Fruit fly (Drosophila melanogaster): ENCODE measurements around the gene CG7706.

Gene CG7706

dm6 chr3R:18667659-18668248 lies 9.9 kb upstream of the CG7706 start, which contains the start of gene CG31229:
Gene CG31229, plus strand, starts transcription at chr3R:18667852.
- TF ChIP-seq Eip93F (GFP tag; optimal IDR thresholded peaks at IDR 0.05), result no peak
- no peak for TF ChIP-seq Sox14 (GFP tag; optimal IDR thresholded peaks at IDR 0.05)
- TF ChIP-seq topi (GFP tag; optimal IDR thresholded peaks at IDR 0.05), result no peak
- no peak for TF ChIP-seq dsx (GFP tag; optimal IDR thresholded peaks at IDR 0.05; ENCODE audit: poor library complexity, severe bottlenecking)
- TF ChIP-seq esn (GFP tag; optimal IDR thresholded peaks at IDR 0.05), result no peak
- TF ChIP-seq CG15336 (GFP tag; IDR thresholded peaks at IDR 0.05), result peak; percentile 17; the same call in 1 of the 2 replicates
- no peak for TF ChIP-seq CG3032 (tag; optimal IDR thresholded peaks at IDR 0.05)
- TF ChIP-seq CG31627 (GFP tag; optimal IDR thresholded peaks at IDR 0.05), result no peak
- no peak for TF ChIP-seq ss (GFP tag; optimal IDR thresholded peaks at IDR 0.05)
- no peak for TF ChIP-seq spab (GFP tag; optimal IDR thresholded peaks at IDR 0.05)
- no peak for TF ChIP-seq Ets96B (tag; optimal IDR thresholded peaks at IDR 0.05)
- TF ChIP-seq Eip78C (GFP tag), result peak; percentile 8
- TF ChIP-seq CG1621 (tag; optimal IDR thresholded peaks at IDR 0.05), result no peak
- no peak for TF ChIP-seq CG10669 (GFP tag; optimal IDR thresholded peaks at IDR 0.05)
- no peak for TF ChIP-seq CG6276 (GFP tag; optimal IDR thresholded peaks at IDR 0.05)
- TF ChIP-seq vri (GFP tag; optimal IDR thresholded peaks at IDR 0.05), result peak; percentile 80
- TF ChIP-seq CG8632 (GFP tag; optimal IDR thresholded peaks at IDR 0.05), result no peak
- TF ChIP-seq CG6808 (GFP tag; optimal IDR thresholded peaks at IDR 0.05), result no peak
- TF ChIP-seq fd85E (GFP tag; optimal IDR thresholded peaks at IDR 0.05), result no peak
- TF ChIP-seq eg (GFP tag; IDR thresholded peaks at IDR 0.05), result no peak
- no peak for TF ChIP-seq CG8119 (GFP tag; IDR thresholded peaks at IDR 0.05)
- no peak for TF ChIP-seq Met (GFP tag; optimal IDR thresholded peaks at IDR 0.05)
- TF ChIP-seq CG6854 (GFP tag; optimal IDR thresholded peaks at IDR 0.05), result peak; percentile 41
- no peak for TF ChIP-seq CG11762 (GFP tag; optimal IDR thresholded peaks at IDR 0.05; ENCODE audit: insufficient read depth)

dm6 chr3R:18669152-18669551 lies 8.5 kb upstream of the CG7706 start, which contains the start of gene CG7702:
Gene CG7702, plus strand, starts transcription at chr3R:18669390.
- TF ChIP-seq CG8319 (GFP tag; optimal IDR thresholded peaks at IDR 0.05) (no peak), CG6276 (GFP tag; optimal IDR thresholded peaks at IDR 0.05) (no peak), CG3919 (GFP tag; optimal IDR thresholded peaks at IDR 0.05) (no peak), pdm3 (GFP tag; optimal IDR thresholded peaks at IDR 0.05) (no peak), CG1621 (tag; optimal IDR thresholded peaks at IDR 0.05) (peak; percentile 2), dsx (GFP tag; optimal IDR thresholded peaks at IDR 0.05; ENCODE audit: poor library complexity, severe bottlenecking) (peak; percentile 58), topi (GFP tag; optimal IDR thresholded peaks at IDR 0.05) (no peak), CG10631 (GFP tag; optimal IDR thresholded peaks at IDR 0.05) (no peak), Eip93F (GFP tag; optimal IDR thresholded peaks at IDR 0.05) (peak; percentile 29), CG6163 (GFP tag; IDR thresholded peaks at IDR 0.05) (peak; percentile 5; the same call in 1 of the 3 replicates), CG15336 (GFP tag; IDR thresholded peaks at IDR 0.05) (peak; percentile 34; the same call in 1 of the 2 replicates), Ets21C (GFP tag; optimal IDR thresholded peaks at IDR 0.05) (no peak), vri (GFP tag; optimal IDR thresholded peaks at IDR 0.05) (peak; percentile 17), OdsH (GFP tag; optimal IDR thresholded peaks at IDR 0.05) (no peak), svp (GFP tag) (no peak), CG11294 (GFP tag; IDR thresholded peaks at IDR 0.05) (no peak), Eip78C (GFP tag) (peak; percentile 58), fd85E (GFP tag; optimal IDR thresholded peaks at IDR 0.05) (no peak), fkh (GFP tag; optimal IDR thresholded peaks at IDR 0.05) (no peak), CG6854 (GFP tag; optimal IDR thresholded peaks at IDR 0.05) (peak; percentile 3), salr (GFP tag; optimal IDR thresholded peaks at IDR 0.05) (no peak), esn (GFP tag; optimal IDR thresholded peaks at IDR 0.05) (no peak), CG6808 (GFP tag; optimal IDR thresholded peaks at IDR 0.05) (peak; percentile 11), CG3032 (tag; optimal IDR thresholded peaks at IDR 0.05) (no peak), fd59A (GFP tag; optimal IDR thresholded peaks at IDR 0.05) (no peak), CG8119 (GFP tag; IDR thresholded peaks at IDR 0.05) (peak; percentile 22; the same call in 1 of the 3 replicates), acj6 (GFP tag; optimal IDR thresholded peaks at IDR 0.05) (no peak), Hr4 (GFP tag; optimal IDR thresholded peaks at IDR 0.05) (no peak), CG16779 (tag; optimal IDR thresholded peaks at IDR 0.05) (no peak), achi (GFP tag; optimal IDR thresholded peaks at IDR 0.05) (no peak), CG8632 (GFP tag; optimal IDR thresholded peaks at IDR 0.05) (no peak), Met (GFP tag; optimal IDR thresholded peaks at IDR 0.05) (no peak), CG9139 (GFP tag; optimal IDR thresholded peaks at IDR 0.05) (no peak), CG11762 (GFP tag; optimal IDR thresholded peaks at IDR 0.05; ENCODE audit: insufficient read depth) (no peak), CG6792 (GFP tag; optimal IDR thresholded peaks at IDR 0.05) (no peak), lz (GFP tag; optimal IDR thresholded peaks at IDR 0.05) (no peak), dac (GFP tag; optimal IDR thresholded peaks at IDR 0.05) (no peak), eg (GFP tag; IDR thresholded peaks at IDR 0.05) (peak; percentile 52; the same call in 1 of the 3 replicates), Sox14 (GFP tag; optimal IDR thresholded peaks at IDR 0.05) (no peak), CG4318 (GFP tag; optimal IDR thresholded peaks at IDR 0.05) (no peak)
